Fruit fly (Drosophila melanogaster): ENCODE data around the gene CG16704.

The CG16704 gene

DNA sequence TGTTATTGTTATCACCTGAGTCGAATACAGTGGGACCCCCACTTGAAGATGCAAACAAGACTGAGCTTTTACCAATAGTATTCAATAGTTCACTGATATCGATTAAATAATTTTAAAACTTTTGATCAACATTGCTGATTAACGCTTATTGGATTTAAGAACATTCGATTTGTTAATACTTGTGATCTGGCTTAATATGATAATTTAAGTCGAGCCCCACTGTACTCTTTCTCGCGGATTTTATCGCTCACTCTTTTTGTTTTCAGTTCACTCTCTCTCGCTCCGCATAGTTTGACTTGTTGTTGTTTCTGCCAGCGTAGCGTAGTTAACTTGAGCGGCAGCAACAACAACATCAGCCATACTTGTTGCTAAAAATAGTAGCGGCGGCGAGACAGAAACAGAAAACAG, 36.7 kb downstream of the CG16704 start (continued):
- TF ChIP-seq Sox14 (GFP tag; optimal IDR thresholded peaks at IDR 0.05) = peak; percentile 99
- TF ChIP-seq topi (GFP tag; optimal IDR thresholded peaks at IDR 0.05) = peak; percentile 99
- TF ChIP-seq Eip78C (GFP tag) = peak; percentile 100
- TF ChIP-seq pdm3 (GFP tag; optimal IDR thresholded peaks at IDR 0.05) = peak; percentile 99
- peak; percentile 99 for TF ChIP-seq CG10669 (GFP tag; optimal IDR thresholded peaks at IDR 0.05)
- peak; percentile 98 for TF ChIP-seq CG16779 (tag; optimal IDR thresholded peaks at IDR 0.05)
- TF ChIP-seq Hr38 (GFP tag; optimal IDR thresholded peaks at IDR 0.05) = peak; percentile 79
- TF ChIP-seq CG3032 (tag; optimal IDR thresholded peaks at IDR 0.05) = peak; percentile 98
- TF ChIP-seq CG9139 (GFP tag; optimal IDR thresholded peaks at IDR 0.05) = peak; percentile 98
- peak; percentile 99 for TF ChIP-seq Eip75B (GFP tag; optimal IDR thresholded peaks at IDR 0.05)
- TF ChIP-seq fd59A (GFP tag; optimal IDR thresholded peaks at IDR 0.05) = peak; percentile 97
- TF ChIP-seq CG8632 (GFP tag; optimal IDR thresholded peaks at IDR 0.05) = peak; percentile 99
- peak; percentile 99 for TF ChIP-seq CG7368 (GFP tag; optimal IDR thresholded peaks at IDR 0.05)
- TF ChIP-seq CG11294 (GFP tag; IDR thresholded peaks at IDR 0.05) = peak; percentile 97
- TF ChIP-seq OdsH (GFP tag; optimal IDR thresholded peaks at IDR 0.05) = peak; percentile 99
- TF ChIP-seq Sox102F (GFP tag; optimal IDR thresholded peaks at IDR 0.05) = peak; percentile 99
- peak; percentile 98 for TF ChIP-seq spab (GFP tag; optimal IDR thresholded peaks at IDR 0.05)
- peak; percentile 99 for TF ChIP-seq CG6792 (GFP tag; optimal IDR thresholded peaks at IDR 0.05)
- peak; percentile 98 for TF ChIP-seq Eip93F (GFP tag; optimal IDR thresholded peaks at IDR 0.05)
- peak; percentile 99 for TF ChIP-seq eg (GFP tag; IDR thresholded peaks at IDR 0.05)
- TF ChIP-seq Gug (GFP tag; IDR thresholded peaks at IDR 0.05) = peak; percentile 98
- TF ChIP-seq dsx (GFP tag; optimal IDR thresholded peaks at IDR 0.05; ENCODE audit: poor library complexity, severe bottlenecking) = peak; percentile 97
- TF ChIP-seq ss (GFP tag; optimal IDR thresholded peaks at IDR 0.05) = peak; percentile 97 to 98
- peak; percentile 99 for TF ChIP-seq Met (GFP tag; optimal IDR thresholded peaks at IDR 0.05)
- TF ChIP-seq CG11902 (GFP tag; optimal IDR thresholded peaks at IDR 0.05) = peak; percentile 98

DNA sequence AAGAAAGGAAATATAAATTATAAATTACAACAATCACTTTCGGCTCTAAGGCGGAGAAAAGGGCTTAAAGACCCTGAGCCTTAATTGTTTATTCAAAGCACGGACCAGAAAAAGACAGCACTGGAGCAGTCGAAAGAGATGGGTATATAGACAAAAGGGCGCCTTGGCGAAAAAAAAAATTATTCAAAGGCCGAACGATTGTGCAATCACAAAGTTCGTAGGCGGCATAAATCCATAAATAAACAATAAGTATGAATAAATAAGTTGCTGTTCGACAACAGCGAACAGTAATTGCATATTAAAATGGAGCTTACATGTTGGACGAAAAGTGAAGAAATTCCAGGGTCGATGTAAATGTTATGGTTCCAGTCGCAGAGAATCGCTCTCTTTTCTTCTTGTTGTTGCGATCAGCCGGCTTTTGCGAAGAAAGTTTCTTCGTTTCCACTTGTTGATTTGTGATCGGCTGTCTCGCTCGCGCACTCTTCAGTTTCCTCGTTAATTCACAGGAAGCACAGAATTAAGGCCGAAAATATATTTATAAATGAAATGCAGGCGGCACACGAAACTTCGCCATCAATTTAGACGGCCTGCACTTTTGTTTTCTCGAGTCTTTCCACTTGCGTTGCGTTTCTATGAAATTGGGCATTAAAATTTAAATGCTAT, 37.3 kb downstream of the CG16704 start:
- TF ChIP-seq CG7368 (GFP tag; optimal IDR thresholded peaks at IDR 0.05) = no peak
- TF ChIP-seq svp (GFP tag) = peak; percentile 47
- TF ChIP-seq Sox14 (GFP tag; optimal IDR thresholded peaks at IDR 0.05) = no peak
- TF ChIP-seq Gug (GFP tag; IDR thresholded peaks at IDR 0.05) = no peak
- no peak for TF ChIP-seq CG10669 (GFP tag; optimal IDR thresholded peaks at IDR 0.05)
- no peak for TF ChIP-seq achi (GFP tag; optimal IDR thresholded peaks at IDR 0.05)
- TF ChIP-seq Eip93F (GFP tag; optimal IDR thresholded peaks at IDR 0.05) = no peak
- TF ChIP-seq vri (GFP tag; optimal IDR thresholded peaks at IDR 0.05) = peak; percentile 16
- no peak for TF ChIP-seq OdsH (GFP tag; optimal IDR thresholded peaks at IDR 0.05)
- TF ChIP-seq Sox102F (GFP tag; optimal IDR thresholded peaks at IDR 0.05) = no peak
- no peak for TF ChIP-seq Eip78C (GFP tag)
- TF ChIP-seq fd85E (GFP tag; optimal IDR thresholded peaks at IDR 0.05) = no peak
- no peak for TF ChIP-seq CG6854 (GFP tag; optimal IDR thresholded peaks at IDR 0.05)
- TF ChIP-seq fd59A (GFP tag; optimal IDR thresholded peaks at IDR 0.05) = no peak
- TF ChIP-seq CG11762 (GFP tag; optimal IDR thresholded peaks at IDR 0.05; ENCODE audit: insufficient read depth) = no peak
- no peak for TF ChIP-seq CG6276 (GFP tag; optimal IDR thresholded peaks at IDR 0.05)

DNA sequence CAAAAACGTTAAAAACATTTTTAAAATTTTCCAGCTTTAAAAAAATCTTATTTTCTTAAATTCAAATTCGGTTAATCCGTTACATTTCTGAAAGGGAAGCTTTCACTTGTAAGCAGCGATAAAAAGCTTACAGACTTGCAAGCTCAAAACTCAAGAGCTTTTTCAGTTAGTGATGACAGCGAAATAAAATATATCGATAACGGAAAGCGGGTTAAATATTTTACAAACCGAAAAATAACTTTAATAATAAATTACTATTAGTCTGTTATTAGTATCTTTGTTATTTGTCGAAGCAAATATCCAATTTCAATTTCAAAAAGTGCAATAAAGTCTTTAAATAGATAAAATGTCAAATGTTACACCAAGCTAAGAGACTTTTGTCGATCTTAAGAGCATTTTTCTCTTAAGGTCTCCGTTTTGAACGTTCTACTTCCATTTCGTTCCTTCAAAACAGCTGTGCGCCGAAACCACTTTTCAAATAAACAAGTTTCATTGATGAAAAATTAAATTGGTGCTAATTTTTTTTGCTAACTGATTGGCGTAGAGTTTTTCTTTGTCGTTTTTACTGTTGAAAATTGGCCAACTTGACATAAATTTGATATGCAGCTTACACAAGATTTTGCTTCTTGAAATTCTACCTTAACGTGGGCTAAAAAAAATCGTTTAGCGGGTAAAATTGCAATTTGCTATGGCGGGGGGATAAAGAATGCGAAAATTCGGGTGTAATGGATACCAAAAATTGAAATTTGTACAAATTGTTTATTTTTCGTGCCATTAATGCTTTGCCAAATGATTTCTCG, 44.0 kb downstream of the CG16704 start:
- TF ChIP-seq CG11762 (GFP tag; optimal IDR thresholded peaks at IDR 0.05; ENCODE audit: insufficient read depth) (no peak), Eip78C (GFP tag) (peak; percentile 48), CG31627 (GFP tag; optimal IDR thresholded peaks at IDR 0.05) (no peak), CG16779 (tag; optimal IDR thresholded peaks at IDR 0.05) (no peak), esn (GFP tag; optimal IDR thresholded peaks at IDR 0.05) (peak; percentile 23)

All from whole organism, prepupa.